Fruit fly (Drosophila melanogaster): ENCODE measurements around the gene CG12106.
A peak's percentile ranks its signal among the peaks of the same experiment; 100 is the strongest.

The CG12106 gene

DNA sequence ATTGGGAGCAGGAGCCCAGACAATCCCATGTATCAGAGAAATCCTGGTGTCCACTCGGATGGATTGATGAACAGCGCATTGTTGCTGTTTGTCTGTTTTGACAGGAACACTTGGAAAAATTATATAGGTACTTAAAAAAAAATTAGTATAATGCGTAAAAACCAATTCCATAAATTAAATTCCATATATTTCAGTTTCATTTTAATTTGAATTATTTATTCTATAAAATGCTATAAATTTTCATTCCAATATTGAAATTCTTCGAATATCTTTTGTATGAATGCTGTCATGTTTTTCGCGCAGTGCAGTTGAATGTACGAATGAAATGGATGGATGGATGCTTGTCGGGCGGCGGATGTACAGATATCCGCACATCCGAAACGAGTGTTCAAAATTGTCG, 17.1 kb downstream of the CG12106 start, which contains the start of gene SmydA-9:
Gene SmydA-9 (minus strand): TSS at position 101 of the 400 bp plus-strand sequence.
- no peak for TF ChIP-seq vri (GFP tag; optimal IDR thresholded peaks at IDR 0.05)
- peak; percentile 10 for TF ChIP-seq topi (GFP tag; optimal IDR thresholded peaks at IDR 0.05)
- TF ChIP-seq svp (GFP tag): peak; percentile 23
- peak; percentile 30 for TF ChIP-seq Eip78C (GFP tag)
- TF ChIP-seq CG11762 (GFP tag; optimal IDR thresholded peaks at IDR 0.05; ENCODE audit: insufficient read depth): no peak
- TF ChIP-seq Sox15 (GFP tag; optimal IDR thresholded peaks at IDR 0.05): no peak
- no peak for TF ChIP-seq Ets21C (GFP tag; optimal IDR thresholded peaks at IDR 0.05)
- TF ChIP-seq CG6792 (GFP tag; optimal IDR thresholded peaks at IDR 0.05): no peak
- TF ChIP-seq dsx (GFP tag; optimal IDR thresholded peaks at IDR 0.05; ENCODE audit: poor library complexity, severe bottlenecking): no peak
- no peak for TF ChIP-seq esn (GFP tag; optimal IDR thresholded peaks at IDR 0.05)
- TF ChIP-seq achi (GFP tag; optimal IDR thresholded peaks at IDR 0.05): no peak

- peak; percentile 37 for TF ChIP-seq svp (GFP tag)
- TF ChIP-seq CG6792 (GFP tag; optimal IDR thresholded peaks at IDR 0.05): no peak
Measured at dm6 chrX:9214576-9214975, 20.9 kb downstream of the CG12106 start, which contains the start of gene Obp8a. Obp8a (plus strand) TSS chrX:9214876.

dm6 chrX:9215485-9215884, 21.8 kb downstream of the CG12106 start, which contains the start of gene CG15368:
CG15368 (plus strand) TSS chrX:9215785.
- TF ChIP-seq ss (GFP tag; optimal IDR thresholded peaks at IDR 0.05): no peak
- no peak for TF ChIP-seq CG6808 (GFP tag; optimal IDR thresholded peaks at IDR 0.05)
- TF ChIP-seq Ets96B (tag; optimal IDR thresholded peaks at IDR 0.05): no peak
- no peak for TF ChIP-seq CG8319 (GFP tag; optimal IDR thresholded peaks at IDR 0.05)
- TF ChIP-seq achi (GFP tag; optimal IDR thresholded peaks at IDR 0.05): no peak
- TF ChIP-seq CG6276 (GFP tag; optimal IDR thresholded peaks at IDR 0.05): no peak
- TF ChIP-seq CG8632 (GFP tag; optimal IDR thresholded peaks at IDR 0.05): no peak
- no peak for TF ChIP-seq spab (GFP tag; optimal IDR thresholded peaks at IDR 0.05)
- no peak for TF ChIP-seq svp (GFP tag)
- no peak for TF ChIP-seq Smox (GFP tag; optimal IDR thresholded peaks at IDR 0.05)
- no peak for TF ChIP-seq CG9139 (GFP tag; optimal IDR thresholded peaks at IDR 0.05)
- TF ChIP-seq dsx (GFP tag; optimal IDR thresholded peaks at IDR 0.05; ENCODE audit: poor library complexity, severe bottlenecking): no peak
- no peak for TF ChIP-seq Ets21C (GFP tag; optimal IDR thresholded peaks at IDR 0.05)
- no peak for TF ChIP-seq topi (GFP tag; optimal IDR thresholded peaks at IDR 0.05)
- TF ChIP-seq Sox15 (GFP tag; optimal IDR thresholded peaks at IDR 0.05): no peak

dm6 chrX:9216572-9216971, 22.9 kb downstream of the CG12106 start, which contains the start of gene CG15369:
CG15369 (plus strand) TSS chrX:9216872.
- TF ChIP-seq Eip78C (GFP tag): no peak
- no peak for TF ChIP-seq CG3032 (tag; optimal IDR thresholded peaks at IDR 0.05)
- no peak for TF ChIP-seq CG8119 (GFP tag; IDR thresholded peaks at IDR 0.05)
- TF ChIP-seq Gug (GFP tag; IDR thresholded peaks at IDR 0.05): no peak
- peak; percentile 60 for TF ChIP-seq svp (GFP tag)
- TF ChIP-seq achi (GFP tag; optimal IDR thresholded peaks at IDR 0.05): no peak
- TF ChIP-seq CG4318 (GFP tag; optimal IDR thresholded peaks at IDR 0.05): no peak
- TF ChIP-seq CG6276 (GFP tag; optimal IDR thresholded peaks at IDR 0.05): no peak

- TF ChIP-seq CG8319 (GFP tag; optimal IDR thresholded peaks at IDR 0.05) (no peak), CG10631 (GFP tag; optimal IDR thresholded peaks at IDR 0.05) (no peak), net (GFP tag; optimal IDR thresholded peaks at IDR 0.05) (no peak), cyc (GFP tag; optimal IDR thresholded peaks at IDR 0.05) (no peak), topi (GFP tag; optimal IDR thresholded peaks at IDR 0.05) (no peak), spab (GFP tag; optimal IDR thresholded peaks at IDR 0.05) (no peak), CG6276 (GFP tag; optimal IDR thresholded peaks at IDR 0.05) (peak; percentile 32), acj6 (GFP tag; optimal IDR thresholded peaks at IDR 0.05) (peak; percentile 14), Blimp-1 (GFP tag; optimal IDR thresholded peaks at IDR 0.05) (no peak), CG3032 (tag; optimal IDR thresholded peaks at IDR 0.05) (no peak), dsx (GFP tag; optimal IDR thresholded peaks at IDR 0.05; ENCODE audit: poor library complexity, severe bottlenecking) (no peak), CG7368 (GFP tag; optimal IDR thresholded peaks at IDR 0.05) (no peak), Sox102F (GFP tag; optimal IDR thresholded peaks at IDR 0.05) (no peak), CG9139 (GFP tag; optimal IDR thresholded peaks at IDR 0.05) (no peak), Sox14 (GFP tag; optimal IDR thresholded peaks at IDR 0.05) (no peak), CG11762 (GFP tag; optimal IDR thresholded peaks at IDR 0.05; ENCODE audit: insufficient read depth) (no peak), CG6163 (GFP tag; IDR thresholded peaks at IDR 0.05) (peak; percentile 72), CG4318 (GFP tag; optimal IDR thresholded peaks at IDR 0.05) (peak; percentile 39), CG3919 (GFP tag; optimal IDR thresholded peaks at IDR 0.05) (peak; percentile 31), Met (GFP tag; optimal IDR thresholded peaks at IDR 0.05) (no peak), CG16779 (tag; optimal IDR thresholded peaks at IDR 0.05) (no peak), vri (GFP tag; optimal IDR thresholded peaks at IDR 0.05) (no peak), CG10669 (GFP tag; optimal IDR thresholded peaks at IDR 0.05) (no peak), CG8632 (GFP tag; optimal IDR thresholded peaks at IDR 0.05) (no peak), Eip78C (GFP tag) (peak; percentile 65), Sox15 (GFP tag; optimal IDR thresholded peaks at IDR 0.05) (no peak), fkh (GFP tag; optimal IDR thresholded peaks at IDR 0.05) (no peak), CG11902 (GFP tag; optimal IDR thresholded peaks at IDR 0.05) (no peak), CG8119 (GFP tag; IDR thresholded peaks at IDR 0.05) (peak; percentile 45; the same call in 2 of the 3 replicates), achi (GFP tag; optimal IDR thresholded peaks at IDR 0.05) (peak; percentile 18), Ets21C (GFP tag; optimal IDR thresholded peaks at IDR 0.05) (no peak)
Measured at dm6 chrX:9220434-9220833, 26.7 kb downstream of the CG12106 start.
